Fruit fly (Drosophila melanogaster): ENCODE data around the gene LKRSDH.

LKRSDH gene

dm6 chr2L:7782788-7783401 is 12.9 kb downstream of the LKRSDH start, which contains the start of gene Brd7-9 (continued):
- TF ChIP-seq CG30403 (GFP tag; optimal IDR thresholded peaks at IDR 0.05), result peak; percentile 70
- TF ChIP-seq CG7357 (GFP tag; IDR thresholded peaks at IDR 0.05), result peak; percentile 49; the same call in 1 of the 3 replicates
- TF ChIP-seq tup (GFP tag; optimal IDR thresholded peaks at IDR 0.05), result peak; percentile 28
- peak; percentile 38 for TF ChIP-seq Sry-δ (GFP tag; optimal IDR thresholded peaks at IDR 0.05)
- no peak for TF ChIP-seq z (GFP tag; IDR thresholded peaks at IDR 0.05)
- no peak for TF ChIP-seq Kr (GFP tag; optimal IDR thresholded peaks at IDR 0.05)
- TF ChIP-seq CG9817 (tag; optimal IDR thresholded peaks at IDR 0.05), result peak; percentile 51
- TF ChIP-seq ranshi (GFP tag; IDR thresholded peaks at IDR 0.05), result peak; percentile 83
- peak; percentile 65; the same call in 1 of the 2 replicates for TF ChIP-seq CG14667 (GFP tag; IDR thresholded peaks at IDR 0.05)
- peak; percentile 93 for TF ChIP-seq vvl (GFP tag; IDR thresholded peaks at IDR 0.05)
- peak; percentile 37 for TF ChIP-seq Dek (tag; optimal IDR thresholded peaks at IDR 0.05)
- TF ChIP-seq eyg (GFP tag; optimal IDR thresholded peaks at IDR 0.05), result peak; percentile 50
- TF ChIP-seq gfzf (GFP tag; optimal IDR thresholded peaks at IDR 0.05), result peak; percentile 71
- no peak for TF ChIP-seq yki (optimal IDR thresholded peaks at IDR 0.05)
- peak; percentile 73 for TF ChIP-seq CG9797 (GFP tag; optimal IDR thresholded peaks at IDR 0.05)
- TF ChIP-seq slbo (GFP tag; IDR thresholded peaks at IDR 0.05), result peak; percentile 82
- peak; percentile 67 for TF ChIP-seq HHEX (GFP tag; optimal IDR thresholded peaks at IDR 0.05)
- TF ChIP-seq Hr51 (GFP tag; optimal IDR thresholded peaks at IDR 0.05), result peak; percentile 25 to 81
- peak; percentile 63 for TF ChIP-seq esg (GFP tag; conservative IDR thresholded peaks at IDR 0.05)
- TF ChIP-seq TFAM (GFP tag; optimal IDR thresholded peaks at IDR 0.05), result no peak
- peak; percentile 50 for TF ChIP-seq chif (GFP tag; optimal IDR thresholded peaks at IDR 0.05)
- peak; percentile 50 for TF ChIP-seq danr (GFP tag; IDR thresholded peaks at IDR 0.05)
- peak; percentile 11 for TF ChIP-seq shn (GFP tag; optimal IDR thresholded peaks at IDR 0.05)
- peak; percentile 57 for TF ChIP-seq CG15514 (GFP tag; optimal IDR thresholded peaks at IDR 0.05)
- TF ChIP-seq CG32532 (GFP tag; IDR thresholded peaks at IDR 0.05), result peak; percentile 91
- TF ChIP-seq chm (GFP tag; IDR thresholded peaks at IDR 0.05), result peak; percentile 92
- peak; percentile 63 for TF ChIP-seq CG10959 (GFP tag; IDR thresholded peaks at IDR 0.05)
- TF ChIP-seq tio (GFP tag; optimal IDR thresholded peaks at IDR 0.05), result peak; percentile 56
- TF ChIP-seq CG3065 (GFP tag; optimal IDR thresholded peaks at IDR 0.05), result no peak
- peak; percentile 54 for TF ChIP-seq CG13424 (tag; optimal IDR thresholded peaks at IDR 0.05)
- no peak for TF ChIP-seq Tbp (GFP tag; optimal IDR thresholded peaks at IDR 0.05)
- TF ChIP-seq pzg (GFP tag; optimal IDR thresholded peaks at IDR 0.05), result peak; percentile 61
- peak; percentile 27 for TF ChIP-seq trem (tag; optimal IDR thresholded peaks at IDR 0.05)
- peak; percentile 81 for TF ChIP-seq gem (tag; optimal IDR thresholded peaks at IDR 0.05)
- TF ChIP-seq dati (GFP tag; IDR thresholded peaks at IDR 0.05), result peak; percentile 80
- peak; percentile 36 for TF ChIP-seq Nf-YB (GFP tag; optimal IDR thresholded peaks at IDR 0.05)
- peak; percentile 82 for TF ChIP-seq CG17328 (GFP tag; IDR thresholded peaks at IDR 0.05)
- no peak for TF ChIP-seq lbe (GFP tag; optimal IDR thresholded peaks at IDR 0.05)
- peak; percentile 56 for TF ChIP-seq ewg (GFP tag; optimal IDR thresholded peaks at IDR 0.05)
- peak; percentile 75 for TF ChIP-seq ems (GFP tag; optimal IDR thresholded peaks at IDR 0.05)
- no peak for TF ChIP-seq CG17802 (tag; optimal IDR thresholded peaks at IDR 0.05)
- peak; percentile 79 for TF ChIP-seq dmrt99B (tag; optimal IDR thresholded peaks at IDR 0.05)
- peak; percentile 30; the same call in 1 of the 2 replicates for TF ChIP-seq inv (GFP tag; IDR thresholded peaks at IDR 0.05; ENCODE audit: partially characterized antibody)
- TF ChIP-seq grn (GFP tag; optimal IDR thresholded peaks at IDR 0.05), result no peak
- TF ChIP-seq CG13775 (GFP tag; optimal IDR thresholded peaks at IDR 0.05), result peak; percentile 70
- TF ChIP-seq CG5180 (GFP tag; optimal IDR thresholded peaks at IDR 0.05), result peak; percentile 41
- TF ChIP-seq CG1024 (GFP tag; IDR thresholded peaks at IDR 0.05), result 0 out of 2 replicates have a peak, but pooled peaks have one; percentile 28
- peak; percentile 47; the same call in 2 of the 3 replicates for TF ChIP-seq CG6175 (GFP tag; IDR thresholded peaks at IDR 0.05)
- TF ChIP-seq chinmo (GFP tag; IDR thresholded peaks at IDR 0.05; ENCODE audit: partially characterized antibody), result 0 out of 4 replicates have a peak, but pooled peaks have one; percentile 50
